Fruit fly (Drosophila melanogaster) whole organism, embryonic: Measurements from ENCODE around the gene sro.

Experiments
- CG10147 ChIP-seq: fragments of 200-800 bp; sonication (Bioruptor generic); optimal IDR thresholded peaks from 2 replicates; lab custom pipeline; 2019; ENCODE audit warnings: missing biosample characterization, mild to moderate bottlenecking, missing genetic modification characterization, moderate library complexity
- CG10267 ChIP-seq: fragments of 200-800 bp; sonication (Bioruptor generic); optimal IDR thresholded peaks from 2 replicates; lab custom pipeline; 2018; ENCODE audit warnings: missing biosample characterization, mild to moderate bottlenecking, missing genetic modification characterization, moderate library complexity
- CG10274 ChIP-seq: fragments of 200-800 bp; sonication (Bioruptor generic); optimal IDR thresholded peaks from 3 replicates; lab custom pipeline; 2017; ENCODE audit warnings: missing biosample characterization, mild to moderate bottlenecking, missing genetic modification characterization
- CG10366 ChIP-seq: fragments of 200-800 bp; sonication (Bioruptor generic); IDR thresholded peaks from 2 replicates; pipeline ENCODE4 v1.3.6; 2022; ENCODE audit warnings: missing biosample characterization, missing genetic modification characterization
- CG10654 ChIP-seq: fragments of 200-800 bp; sonication (Bioruptor generic); optimal IDR thresholded peaks from 2 replicates; lab custom pipeline; 2016; ENCODE audit warnings: missing biosample characterization, missing genetic modification characterization
- CG11504 ChIP-seq: fragments of 200-800 bp; sonication (Bioruptor generic); optimal IDR thresholded peaks from 3 replicates; lab custom pipeline; 2019; ENCODE audit warnings: missing biosample characterization, mild to moderate bottlenecking, missing genetic modification characterization, moderate library complexity
- CG12104 ChIP-seq: fragments of 200-800 bp; sonication (Bioruptor generic); optimal IDR thresholded peaks from 3 replicates; lab custom pipeline; 2016; ENCODE audit warnings: missing biosample characterization, missing genetic modification characterization
- CG1233 ChIP-seq: fragments of 200-800 bp; sonication (Bioruptor generic); optimal IDR thresholded peaks from 4 replicates; lab custom pipeline; 2018; ENCODE audit warnings: missing biosample characterization, mild to moderate bottlenecking, missing genetic modification characterization
- CG14710 ChIP-seq: fragments of 200-800 bp; sonication (Bioruptor generic); optimal IDR thresholded peaks from 3 replicates; lab custom pipeline; 2019; ENCODE audit warnings: missing biosample characterization, mild to moderate bottlenecking, missing genetic modification characterization, moderate library complexity
- CG15696 ChIP-seq: fragments of 200-800 bp; sonication (Bioruptor generic); optimal IDR thresholded peaks from 2 replicates; lab custom pipeline; 2019; ENCODE audit warnings: missing biosample characterization, mild to moderate bottlenecking, missing genetic modification characterization, moderate library complexity
- CG1602 ChIP-seq: fragments of 200-800 bp; sonication (Bioruptor generic); optimal IDR thresholded peaks from 3 replicates; lab custom pipeline; 2016; ENCODE audit warnings: missing biosample characterization, missing genetic modification characterization
- CG16815 ChIP-seq: fragments of 200-800 bp; sonication (Bioruptor generic); optimal IDR thresholded peaks from 3 replicates; lab custom pipeline; 2017; ENCODE audit warnings: missing biosample characterization, mild to moderate bottlenecking, missing genetic modification characterization
- CG17385 ChIP-seq: fragments of 200-800 bp; sonication (Bioruptor generic); optimal IDR thresholded peaks from 3 replicates; lab custom pipeline; 2018; ENCODE audit warnings: missing biosample characterization, mild to moderate bottlenecking, missing genetic modification characterization
- CG18262 ChIP-seq: fragments of 200-800 bp; optimal IDR thresholded peaks from 3 replicates; lab custom pipeline; 2019; ENCODE audit warnings: missing biosample characterization, mild to moderate bottlenecking, missing genetic modification characterization, moderate library complexity
- CG2678 ChIP-seq: fragments of 200-800 bp; sonication (Bioruptor generic); optimal IDR thresholded peaks from 3 replicates; lab custom pipeline; 2019; ENCODE audit warnings: missing biosample characterization, mild to moderate bottlenecking, missing genetic modification characterization, moderate library complexity
- CG31224 ChIP-seq: fragments of 200-800 bp; sonication (Bioruptor generic); IDR thresholded peaks from 2 replicates; pipeline ENCODE4 v1.3.6; 2022; ENCODE audit warnings: missing biosample characterization, missing genetic modification characterization
- CG32767 ChIP-seq: fragments of 200-800 bp; sonication (Bioruptor generic); IDR thresholded peaks from 2 replicates; pipeline ENCODE4 v1.3.6; 2022; ENCODE audit warnings: missing biosample characterization, missing genetic modification characterization
- CG4404 ChIP-seq: fragments of 200-800 bp; sonication (Bioruptor generic); IDR thresholded peaks from 2 replicates; pipeline ENCODE4 v1.3.6; 2022; ENCODE audit warnings: missing biosample characterization, missing genetic modification characterization
- CG6654 ChIP-seq: fragments of 200-800 bp; sonication (Bioruptor generic); optimal IDR thresholded peaks from 2 replicates; lab custom pipeline; 2017; ENCODE audit warnings: missing biosample characterization, mild to moderate bottlenecking, missing genetic modification characterization
- CG6689 ChIP-seq: fragments of 200-800 bp; sonication (Bioruptor generic); IDR thresholded peaks from 2 replicates; pipeline ENCODE4 v1.3.6; 2022; ENCODE audit warnings: missing biosample characterization, missing genetic modification characterization
- CG7786 ChIP-seq: fragments of 200-800 bp; sonication (Bioruptor generic); optimal IDR thresholded peaks from 2 replicates; lab custom pipeline; 2016; ENCODE audit warnings: missing biosample characterization, missing genetic modification characterization
- CG9727 ChIP-seq: fragments of 200-800 bp; sonication (Bioruptor generic); optimal IDR thresholded peaks from 3 replicates; lab custom pipeline; 2017; ENCODE audit warnings: missing biosample characterization, mild to moderate bottlenecking, missing genetic modification characterization
- CG9932 ChIP-seq: fragments of 200-800 bp; sonication (Bioruptor generic); IDR thresholded peaks from 2 replicates; pipeline ENCODE4 v1.3.6; 2022; ENCODE audit warnings: missing biosample characterization, missing genetic modification characterization
- D19A ChIP-seq: fragments of 200-800 bp; optimal IDR thresholded peaks from 3 replicates; lab custom pipeline; 2019; ENCODE audit warnings: missing biosample characterization, mild to moderate bottlenecking, missing genetic modification characterization, moderate library complexity
- Dad ChIP-seq: fragments of 200-800 bp; sonication (Bioruptor generic); optimal IDR thresholded peaks from 3 replicates; lab custom pipeline; 2016; ENCODE audit warnings: missing biosample characterization, missing genetic modification characterization
- Doc3 ChIP-seq: fragments of 200-800 bp; sonication (Bioruptor generic); IDR thresholded peaks from 3 replicates; pipeline ENCODE4 v1.3.6; 2022; ENCODE audit warnings: missing biosample characterization, missing genetic modification characterization; ENCODE audit not compliant: partially characterized antibody
- Ets97D ChIP-seq: fragments of 200-800 bp; sonication (Bioruptor generic); optimal IDR thresholded peaks from 3 replicates; lab custom pipeline; 2016; ENCODE audit warnings: missing biosample characterization, missing genetic modification characterization
- Gug ChIP-seq: fragments of 200-800 bp; sonication (Bioruptor generic); IDR thresholded peaks from 4 replicates; pipeline ENCODE4 v1.3.6; 2022; ENCODE audit warnings: missing biosample characterization, missing genetic modification characterization
- Med ChIP-seq: fragments of 200-800 bp; sonication (Bioruptor generic); peaks from one replicate; lab custom pipeline; 2016; ENCODE audit warnings: missing biosample characterization, missing genetic modification characterization, mild to moderate bottlenecking, inconsistent platforms, moderate library complexity
- Ssrp ChIP-seq: fragments of 200-800 bp; sonication (Bioruptor generic); optimal IDR thresholded peaks from 2 replicates; lab custom pipeline; 2018; ENCODE audit warnings: missing biosample characterization, mild to moderate bottlenecking, missing genetic modification characterization, moderate library complexity
- Trl ChIP-seq, 3 experiments: fragments of >200 bp in 2 of 3; fragments of 200-800 bp in 1 of 3; sonication (Bioruptor generic) in 1 of 3; optimal IDR thresholded peaks; 2 replicates in 1 of 3; 3 replicates in 2 of 3; lab custom pipeline; 2016 to 2017; ENCODE audit warnings: missing biosample characterization in 1 of 3, missing genetic modification characterization in 1 of 3
- Usf ChIP-seq: fragments of 200-800 bp; sonication (Bioruptor generic); optimal IDR thresholded peaks from 2 replicates; lab custom pipeline; 2017; ENCODE audit warnings: missing genotype, missing biosample characterization, missing genetic modification characterization
- abd-A ChIP-seq: fragments of 200-800 bp; sonication (Bioruptor generic); optimal IDR thresholded peaks from 3 replicates; lab custom pipeline; 2019; ENCODE audit warnings: missing biosample characterization, mild to moderate bottlenecking, missing genetic modification characterization, moderate library complexity
- al ChIP-seq: fragments of 200-800 bp; sonication (Bioruptor generic); IDR thresholded peaks from 2 replicates; pipeline ENCODE4 v1.3.6; 2022; ENCODE audit warnings: missing biosample characterization, missing genetic modification characterization
- ato ChIP-seq: fragments of 200-800 bp; sonication (Bioruptor generic); IDR thresholded peaks from 2 replicates; pipeline ENCODE4 v1.3.6; 2022; ENCODE audit warnings: missing biosample characterization, missing genetic modification characterization; ENCODE audit not compliant: partially characterized antibody
- az2 ChIP-seq: fragments of 200-800 bp; sonication (Bioruptor generic); optimal IDR thresholded peaks from 3 replicates; lab custom pipeline; 2016; ENCODE audit warnings: missing biosample characterization, missing genetic modification characterization
- dimm ChIP-seq: fragments of 200-800 bp; sonication (Bioruptor generic); IDR thresholded peaks from 2 replicates; pipeline ENCODE4 v1.3.6; 2022; ENCODE audit warnings: missing biosample characterization, missing genetic modification characterization
- grn ChIP-seq: fragments of 200-800 bp; sonication (Bioruptor generic); optimal IDR thresholded peaks from 3 replicates; lab custom pipeline; 2017; ENCODE audit warnings: missing biosample characterization, missing genetic modification characterization
- ken ChIP-seq: fragments of 200-800 bp; sonication (Bioruptor generic); IDR thresholded peaks from 3 replicates; pipeline ENCODE4 v1.3.6; 2022; ENCODE audit warnings: missing biosample characterization, missing genetic modification characterization
- lov ChIP-seq, 2 experiments: fragments of 200-800 bp in 1 of 2; fragments of >200 bp in 1 of 2; sonication (Bioruptor generic) in 1 of 2; IDR thresholded peaks in 1 of 2; optimal IDR thresholded peaks in 1 of 2; 2 replicates in 1 of 2; 3 replicates in 1 of 2; pipeline versions ENCODE4 v1.3.6 to Lab custom; 2017 to 2022; ENCODE audit warnings: missing biosample characterization in 1 of 2, missing genetic modification characterization in 1 of 2
- mirr ChIP-seq: fragments of 200-800 bp; sonication (Bioruptor generic); optimal IDR thresholded peaks from 3 replicates; lab custom pipeline; 2018; ENCODE audit warnings: missing biosample characterization, mild to moderate bottlenecking, missing genetic modification characterization
- nom ChIP-seq: fragments of 200-800 bp; sonication (Bioruptor generic); optimal IDR thresholded peaks from 2 replicates; lab custom pipeline; 2017; ENCODE audit warnings: missing biosample characterization, missing genetic modification characterization, mild to moderate bottlenecking, moderate library complexity, missing genetic modification reagents
- pros ChIP-seq: fragments of 200-800 bp; sonication (Bioruptor generic); optimal IDR thresholded peaks from 3 replicates; lab custom pipeline; 2019; ENCODE audit warnings: missing biosample characterization, mild to moderate bottlenecking, missing genetic modification characterization, moderate library complexity
- pum ChIP-seq: fragments of 200-800 bp; sonication (Bioruptor generic); optimal IDR thresholded peaks from 2 replicates; lab custom pipeline; 2016; ENCODE audit warnings: missing biosample characterization, missing genetic modification characterization
- repo ChIP-seq: fragments of 200-800 bp; sonication (Bioruptor generic); optimal IDR thresholded peaks from 2 replicates; lab custom pipeline; 2016; ENCODE audit warnings: missing biosample characterization, missing genetic modification characterization
- row ChIP-seq: fragments of 200-800 bp; sonication (Bioruptor generic); IDR thresholded peaks from 3 replicates; pipeline ENCODE4 v1.3.6; 2022; ENCODE audit warnings: missing biosample characterization, missing genetic modification characterization
- run ChIP-seq: fragments of 200-800 bp; sonication (Bioruptor generic); optimal IDR thresholded peaks from 3 replicates; lab custom pipeline; 2018; ENCODE audit warnings: missing biosample characterization, mild to moderate bottlenecking, missing genetic modification characterization
- sr ChIP-seq: fragments of 200-800 bp; sonication (Bioruptor generic); IDR thresholded peaks from 3 replicates; pipeline ENCODE4 v1.3.6; 2022; ENCODE audit warnings: missing biosample characterization, missing genetic modification characterization
- tin ChIP-seq: fragments of 200-800 bp; sonication (Bioruptor generic); optimal IDR thresholded peaks from 3 replicates; lab custom pipeline; 2016; ENCODE audit warnings: missing biosample characterization, missing genetic modification characterization
- zfh2 ChIP-seq: fragments of 200-800 bp; sonication (Bioruptor generic); optimal IDR thresholded peaks from 2 replicates; lab custom pipeline; 2016; ENCODE audit warnings: missing biosample characterization, missing genetic modification characterization

sro gene

DNA sequence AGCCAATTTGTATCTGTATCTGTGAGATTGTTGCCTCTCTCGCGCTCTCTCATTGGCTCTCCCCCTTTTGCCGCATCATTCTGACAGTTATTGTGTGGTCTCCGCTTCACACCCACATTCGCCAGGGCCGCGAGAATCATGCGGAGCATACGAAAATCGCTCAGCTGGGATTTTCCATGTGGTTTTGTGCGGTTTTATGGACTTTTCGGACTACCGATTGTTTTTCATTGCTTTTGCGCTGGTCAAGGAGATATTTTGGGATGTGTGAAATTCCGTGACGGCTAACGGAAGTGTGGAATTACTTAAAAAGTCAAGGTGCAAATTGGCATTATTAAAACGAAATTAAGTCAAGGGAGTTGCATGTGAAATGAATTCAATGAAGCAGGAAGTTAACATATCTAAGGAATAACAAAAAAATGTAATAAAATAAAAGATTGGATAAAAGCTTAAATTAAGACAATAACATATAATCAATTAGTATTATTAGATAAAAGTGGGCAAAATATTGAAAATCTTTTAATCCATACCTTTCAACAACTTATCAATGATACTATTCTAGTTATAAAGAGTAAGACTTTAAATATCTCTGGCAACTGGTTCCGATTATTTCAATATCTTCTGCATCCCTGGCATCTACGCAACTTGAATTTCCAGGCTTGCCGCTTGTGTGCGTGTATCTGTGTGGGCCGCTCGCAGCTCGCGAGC, 22.2 kb upstream of the sro start (continued):
- peak; percentile 15 for TF ChIP-seq CG10274 (GFP tag; lab: Kevin White, UChicago)
- peak; percentile 49 for TF ChIP-seq CG9932 (GFP tag; lab: Robert Waterston, UW)
- peak; percentile 61 for TF ChIP-seq CG14710 (tag; lab: Kevin White, UChicago)
- TF ChIP-seq al = 0 out of 2 replicates have a peak, but pooled peaks have one; percentile 22
- TF ChIP-seq CG10147 = peak; percentile 40
- TF ChIP-seq CG18262 (tag; lab: Kevin White, UChicago) = peak; percentile 61
- no peak for TF ChIP-seq mirr (GFP tag; lab: Kevin White, UChicago)
- no peak for TF ChIP-seq zfh2 (GFP tag; lab: Kevin White, UChicago)
- no peak for TF ChIP-seq grn (GFP tag; lab: Kevin White, UChicago)
- TF ChIP-seq ken (GFP tag; lab: Robert Waterston, UW) = peak; percentile 39; the same call in 1 of the 3 replicates
- TF ChIP-seq CG9727 (GFP tag; lab: Kevin White, UChicago) = peak; percentile 69
- peak; percentile 3 for TF ChIP-seq pum
- TF ChIP-seq CG4404 = no peak
- TF ChIP-seq Gug = peak; percentile 42; the same call in 3 of the 4 replicates
- TF ChIP-seq CG1233 (GFP tag; lab: Kevin White, UChicago) = peak; percentile 49
- peak; percentile 31 for TF ChIP-seq CG15696
- TF ChIP-seq Med (GFP tag; lab: Kevin White, UChicago) = peak; percentile 24
- TF ChIP-seq CG11504 (tag; lab: Kevin White, UChicago) = peak; percentile 61
- TF ChIP-seq az2 (GFP tag; lab: Kevin White, UChicago) = peak; percentile 39
- TF ChIP-seq ato = no peak
- peak; percentile 73 for TF ChIP-seq CG2678
- peak; percentile 82 for TF ChIP-seq row
- no peak for TF ChIP-seq CG7786 (GFP tag; lab: Kevin White, UChicago)
- peak; percentile 23 for TF ChIP-seq tin (GFP tag; lab: Kevin White, UChicago)
- TF ChIP-seq CG6689 = peak; percentile 43; the same call in 1 of the 2 replicates
- TF ChIP-seq CG12104 = peak; percentile 51
- no peak for TF ChIP-seq CG6654 (GFP tag; lab: Kevin White, UChicago)
- TF ChIP-seq Ssrp (tag; lab: Kevin White, UChicago) = peak; percentile 5
- no peak for TF ChIP-seq run (tag; lab: Kevin White, UChicago)
- TF ChIP-seq CG10366 (GFP tag; lab: Robert Waterston, UW) = peak; percentile 25; the same call in 1 of the 2 replicates
- peak; percentile 58 for TF ChIP-seq CG16815 (GFP tag; lab: Kevin White, UChicago)
- peak; percentile 51 for TF ChIP-seq Usf (GFP tag; lab: Kevin White, UChicago)
- TF ChIP-seq Trl (optimal IDR thresholded peaks at IDR 0.05; lab: Kevin White, UChicago) = peak in 1 of 2 experiments; percentile 96
- TF ChIP-seq Trl (GFP tag; optimal IDR thresholded peaks at IDR 0.05; lab: Kevin White, UChicago) = peak; percentile 47
- TF ChIP-seq CG1602 (GFP tag; lab: Kevin White, UChicago) = peak; percentile 21
- peak; percentile 28; the same call in 1 of the 3 replicates for TF ChIP-seq Doc3 (GFP tag; lab: Robert Waterston, UW)
- TF ChIP-seq CG10267 (tag; lab: Kevin White, UChicago) = peak; percentile 27
- peak; percentile 32; the same call in 1 of the 3 replicates for TF ChIP-seq sr (GFP tag; lab: Robert Waterston, UW)

DNA sequence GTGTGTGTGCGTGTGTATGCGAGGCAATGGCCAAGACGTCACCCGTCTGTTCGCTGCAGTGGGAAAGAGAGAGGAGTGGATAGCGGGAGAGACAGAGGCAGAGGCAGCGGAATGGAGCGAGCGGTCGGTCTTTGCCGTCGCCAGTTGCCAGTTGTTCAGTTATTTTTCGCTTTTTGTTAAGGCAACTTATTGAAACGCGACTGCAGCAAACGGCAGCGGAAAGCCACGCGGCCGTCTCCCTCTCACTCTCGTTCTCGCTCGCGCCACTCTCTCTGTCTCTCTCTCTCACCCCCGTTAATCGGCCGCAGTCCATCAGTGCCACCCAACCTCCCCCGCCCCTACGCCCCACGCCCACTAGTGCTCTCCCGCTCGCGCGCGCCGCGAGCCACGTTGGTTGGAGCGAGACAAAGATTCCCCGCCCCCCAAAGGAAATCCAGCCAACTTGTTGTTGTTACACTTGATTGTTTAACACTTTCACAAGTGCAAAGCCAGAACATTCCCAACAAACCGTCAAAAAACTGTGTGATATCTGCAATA, 21.5 kb upstream of the sro start:
- TF ChIP-seq Ets97D (GFP tag; lab: Kevin White, UChicago) (no peak), repo (GFP tag; lab: Kevin White, UChicago) (no peak), dimm (GFP tag; lab: Robert Waterston, UW) (no peak), CG17385 (GFP tag; lab: Kevin White, UChicago) (peak; percentile 23), lov (optimal IDR thresholded peaks at IDR 0.05; lab: Kevin White, UChicago) (no peak), lov (GFP tag; IDR thresholded peaks at IDR 0.05; lab: Robert Waterston, UW) (no peak), Dad (GFP tag; lab: Kevin White, UChicago) (no peak), pros (peak; percentile 69), abd-A (peak; percentile 94), CG31224 (no peak; the same call in 1 of the 2 replicates), D19A (tag; lab: Kevin White, UChicago) (peak; percentile 19), nom (GFP tag; lab: Kevin White, UChicago) (peak; percentile 75), CG10654 (GFP tag; lab: Kevin White, UChicago) (no peak), CG32767 (no peak; the same call in 1 of the 2 replicates)
